Fruit fly (Drosophila melanogaster) whole organism, embryonic: ENCODE data around the gene CG6788.
A peak's percentile ranks its signal among the peaks of the same experiment; 100 is the strongest.

Source experiments
- Blimp-1 ChIP-seq: fragments of 200-800 bp; sonication (Bioruptor generic); optimal IDR thresholded peaks from 3 replicates; lab custom pipeline; 2018; ENCODE audit warnings: missing biosample characterization, missing genetic modification characterization, mild to moderate bottlenecking, moderate library complexity, missing genetic modification reagents
- CG10462 ChIP-seq: fragments of 200-800 bp; sonication (Bioruptor generic); optimal IDR thresholded peaks from 2 replicates; lab custom pipeline; 2016; ENCODE audit warnings: missing biosample characterization, missing genetic modification characterization
- CG4282 ChIP-seq: fragments of 200-800 bp; sonication (Bioruptor generic); optimal IDR thresholded peaks from 2 replicates; lab custom pipeline; 2016; ENCODE audit warnings: missing biosample characterization, missing genetic modification characterization
- CG4854 ChIP-seq: fragments of 200-800 bp; sonication (Bioruptor generic); optimal IDR thresholded peaks from 2 replicates; lab custom pipeline; 2016; ENCODE audit warnings: missing biosample characterization, missing genetic modification characterization, inconsistent platforms
- CG5953 ChIP-seq: fragments of 200-800 bp; sonication (Bioruptor generic); IDR thresholded peaks from 2 replicates; pipeline ENCODE4 v1.3.6; 2022; ENCODE audit warnings: missing biosample characterization, missing genetic modification characterization
- GATAe ChIP-seq: fragments of 200-800 bp; sonication (Bioruptor generic); conservative IDR thresholded peaks from 2 replicates; pipeline ENCODE4 v1.3.6; 2022; ENCODE audit warnings: missing biosample characterization, missing genetic modification characterization
- HHEX ChIP-seq: fragments of 200-800 bp; sonication (Bioruptor generic); optimal IDR thresholded peaks from 3 replicates; lab custom pipeline; 2017; ENCODE audit warnings: missing biosample characterization, mild to moderate bottlenecking, missing genetic modification characterization, missing genetic modification reagents
- Scr ChIP-seq: fragments of 200-800 bp; sonication (Bioruptor generic); IDR thresholded peaks from 2 replicates; pipeline ENCODE4 v1.3.6; 2022; ENCODE audit warnings: missing biosample characterization, missing genetic modification characterization; ENCODE audit not compliant: partially characterized antibody
- jing ChIP-seq: fragments of 200-800 bp; sonication (Bioruptor generic); optimal IDR thresholded peaks from 2 replicates; lab custom pipeline; 2018; ENCODE audit warnings: missing biosample characterization, mild to moderate bottlenecking, missing genetic modification characterization
- pfk ChIP-seq: fragments of 200-800 bp; sonication (Bioruptor generic); optimal IDR thresholded peaks from 2 replicates; lab custom pipeline; 2018; ENCODE audit warnings: missing biosample characterization, mild to moderate bottlenecking, missing genetic modification characterization, moderate library complexity
- usp ChIP-seq: fragments of >200 bp; optimal IDR thresholded peaks from 2 replicates; lab custom pipeline; 2017; ENCODE audit warnings: missing biosample characterization, missing genetic modification characterization

dm6 chrX:17841923-17842322 lies 46.1 kb upstream of the CG6788 start, which contains the start of gene Taf9:
- TF ChIP-seq usp (GFP tag; lab: Kevin White, UChicago) (no peak), Scr (GFP tag; lab: Robert Waterston, UW) (peak; percentile 86), HHEX (GFP tag; lab: Kevin White, UChicago) (no peak), CG5953 (no peak), GATAe (no peak), jing (GFP tag; lab: Kevin White, UChicago) (no peak), CG10462 (GFP tag; lab: Kevin White, UChicago) (no peak), CG4854 (GFP tag; lab: Kevin White, UChicago) (no peak), pfk (no peak), CG4282 (GFP tag; lab: Kevin White, UChicago) (no peak), Blimp-1 (no peak)
